Fruit fly (Drosophila melanogaster) whole organism, prepupa: ENCODE results near the gene ec.

Experiments used
- Blimp-1 ChIP-seq: fragments of 200-800 bp; sonication (Bioruptor generic); optimal IDR thresholded peaks from 3 replicates; lab custom pipeline; 2017; ENCODE audit warnings: missing biosample characterization, missing genetic modification characterization, mild to moderate bottlenecking, moderate library complexity, missing genetic modification reagents
- CG10631 ChIP-seq: fragments of 200-800 bp; sonication (Bioruptor generic); optimal IDR thresholded peaks from 2 replicates; lab custom pipeline; 2016; ENCODE audit warnings: missing biosample characterization, missing genetic modification characterization
- CG10669 ChIP-seq: fragments of 200-800 bp; sonication (Bioruptor generic); optimal IDR thresholded peaks from 3 replicates; lab custom pipeline; 2018; ENCODE audit warnings: missing biosample characterization, mild to moderate bottlenecking, missing genetic modification characterization, moderate library complexity
- CG11294 ChIP-seq: fragments of 200-800 bp; sonication (Bioruptor generic); IDR thresholded peaks from 2 replicates; pipeline ENCODE4 v1.3.6; 2022; ENCODE audit warnings: missing biosample characterization, missing genetic modification characterization
- CG11762 ChIP-seq: fragments of 200-800 bp; sonication (Bioruptor generic); optimal IDR thresholded peaks from 3 replicates; lab custom pipeline; 2016; ENCODE audit warnings: missing biosample characterization, missing genetic modification characterization; ENCODE audit not compliant: insufficient read depth
- CG11902 ChIP-seq: fragments of 200-800 bp; sonication (Bioruptor generic); optimal IDR thresholded peaks from 3 replicates; lab custom pipeline; 2016; ENCODE audit warnings: missing biosample characterization, missing genetic modification characterization
- CG15336 ChIP-seq: fragments of 200-800 bp; sonication (Bioruptor generic); IDR thresholded peaks from 2 replicates; pipeline ENCODE4 v1.3.6; 2022; ENCODE audit warnings: missing biosample characterization, missing genetic modification characterization
- CG1621 ChIP-seq: fragments of 200-800 bp; sonication (Bioruptor generic); optimal IDR thresholded peaks from 3 replicates; lab custom pipeline; 2018; ENCODE audit warnings: missing biosample characterization, mild to moderate bottlenecking, missing genetic modification characterization
- CG3032 ChIP-seq: fragments of 200-800 bp; optimal IDR thresholded peaks from 2 replicates; lab custom pipeline; 2019; ENCODE audit warnings: missing biosample characterization, mild to moderate bottlenecking, missing genetic modification characterization, moderate library complexity
- CG31627 ChIP-seq: fragments of 200-800 bp; sonication (Bioruptor generic); optimal IDR thresholded peaks from 3 replicates; lab custom pipeline; 2016; ENCODE audit warnings: missing biosample characterization, missing genetic modification characterization
- CG32006 ChIP-seq: fragments of 200-800 bp; sonication (Bioruptor generic); optimal IDR thresholded peaks from 3 replicates; lab custom pipeline; 2017; ENCODE audit warnings: missing biosample characterization, mild to moderate bottlenecking, missing genetic modification characterization
- CG4318 ChIP-seq: fragments of 200-800 bp; sonication (Bioruptor generic); optimal IDR thresholded peaks from 3 replicates; lab custom pipeline; 2017; ENCODE audit warnings: missing biosample characterization, mild to moderate bottlenecking, missing genetic modification characterization
- CG6163 ChIP-seq: fragments of 200-800 bp; sonication (Bioruptor generic); IDR thresholded peaks from 3 replicates; pipeline ENCODE4 v1.3.6; 2022; ENCODE audit warnings: missing biosample characterization, missing genetic modification characterization
- CG6276 ChIP-seq: fragments of 200-800 bp; sonication (Bioruptor generic); optimal IDR thresholded peaks from 2 replicates; lab custom pipeline; 2017; ENCODE audit warnings: missing biosample characterization, mild to moderate bottlenecking, missing genetic modification characterization
- CG6792 ChIP-seq: fragments of 200-800 bp; sonication (Bioruptor generic); optimal IDR thresholded peaks from 3 replicates; lab custom pipeline; 2016; ENCODE audit warnings: missing biosample characterization, missing genetic modification characterization
- CG6808 ChIP-seq: fragments of 200-800 bp; sonication (Bioruptor generic); optimal IDR thresholded peaks from 3 replicates; lab custom pipeline; 2017; ENCODE audit warnings: missing biosample characterization, missing genetic modification characterization, mild to moderate bottlenecking, moderate library complexity, missing genetic modification reagents
- CG6854 ChIP-seq: fragments of 200-800 bp; sonication (Bioruptor generic); optimal IDR thresholded peaks from 2 replicates; lab custom pipeline; 2017; ENCODE audit warnings: missing biosample characterization, mild to moderate bottlenecking, missing genetic modification characterization
- CG7368 ChIP-seq: fragments of 200-800 bp; sonication (Bioruptor generic); optimal IDR thresholded peaks from 3 replicates; lab custom pipeline; 2016; ENCODE audit warnings: missing biosample characterization, missing genetic modification characterization
- CG8119 ChIP-seq: fragments of 200-800 bp; sonication (Bioruptor generic); IDR thresholded peaks from 3 replicates; pipeline ENCODE4 v1.3.6; 2022; ENCODE audit warnings: missing biosample characterization, missing genetic modification characterization
- CG8319 ChIP-seq: fragments of 200-800 bp; sonication (Bioruptor generic); optimal IDR thresholded peaks from 3 replicates; lab custom pipeline; 2016; ENCODE audit warnings: missing biosample characterization, missing genetic modification characterization
- CG8632 ChIP-seq: fragments of 200-800 bp; sonication (Bioruptor generic); optimal IDR thresholded peaks from 3 replicates; lab custom pipeline; 2016; ENCODE audit warnings: missing biosample characterization, missing genetic modification characterization
- Eip75B ChIP-seq: fragments of 200-800 bp; sonication (Bioruptor generic); optimal IDR thresholded peaks from 3 replicates; lab custom pipeline; 2016; ENCODE audit warnings: missing biosample characterization, missing genetic modification characterization
- Eip78C ChIP-seq: fragments of 200-800 bp; sonication (Bioruptor generic); peaks from one replicate; lab custom pipeline; 2016; ENCODE audit warnings: missing biosample characterization, missing genetic modification characterization
- Eip93F ChIP-seq: fragments of 200-800 bp; sonication (Bioruptor generic); optimal IDR thresholded peaks from 2 replicates; lab custom pipeline; 2016; ENCODE audit warnings: missing biosample characterization, mild to moderate bottlenecking, missing genetic modification characterization
- Ets21C ChIP-seq: fragments of 200-800 bp; sonication (Bioruptor generic); optimal IDR thresholded peaks from 3 replicates; lab custom pipeline; 2016; ENCODE audit warnings: missing biosample characterization, missing genetic modification characterization
- Hr38 ChIP-seq: sonication (Bioruptor generic); optimal IDR thresholded peaks from 2 replicates; lab custom pipeline; 2016; ENCODE audit warnings: missing biosample characterization, missing genetic modification characterization
- Hr4 ChIP-seq: fragments of 200-800 bp; sonication (Bioruptor generic); optimal IDR thresholded peaks from 3 replicates; lab custom pipeline; 2016; ENCODE audit warnings: missing biosample characterization, missing genetic modification characterization
- Lpt ChIP-seq: fragments of 200-800 bp; sonication (Bioruptor generic); optimal IDR thresholded peaks from 3 replicates; lab custom pipeline; 2016; ENCODE audit warnings: missing biosample characterization, missing genetic modification characterization
- Met ChIP-seq: fragments of 200-800 bp; sonication (Bioruptor generic); optimal IDR thresholded peaks from 3 replicates; lab custom pipeline; 2016; ENCODE audit warnings: missing biosample characterization, missing genetic modification characterization
- OdsH ChIP-seq: fragments of 200-800 bp; sonication (Bioruptor generic); optimal IDR thresholded peaks from 3 replicates; lab custom pipeline; 2016; ENCODE audit warnings: missing biosample characterization, missing genetic modification characterization
- Smox ChIP-seq: fragments of 200-800 bp; sonication (Bioruptor generic); optimal IDR thresholded peaks from 3 replicates; lab custom pipeline; 2016; ENCODE audit warnings: missing biosample characterization, missing genetic modification characterization
- Sox102F ChIP-seq: fragments of 200-800 bp; sonication (Bioruptor generic); optimal IDR thresholded peaks from 2 replicates; lab custom pipeline; 2016; ENCODE audit warnings: missing biosample characterization, mild to moderate bottlenecking, missing genetic modification characterization
- Sox14 ChIP-seq: fragments of 200-800 bp; sonication (Bioruptor generic); optimal IDR thresholded peaks from 3 replicates; lab custom pipeline; 2016; ENCODE audit warnings: missing biosample characterization, missing genetic modification characterization
- achi ChIP-seq: fragments of 200-800 bp; sonication (Bioruptor generic); optimal IDR thresholded peaks from 3 replicates; lab custom pipeline; 2016; ENCODE audit warnings: missing biosample characterization, missing genetic modification characterization
- acj6 ChIP-seq: fragments of 200-800 bp; sonication (Bioruptor generic); optimal IDR thresholded peaks from 3 replicates; lab custom pipeline; 2016; ENCODE audit warnings: missing biosample characterization, missing genetic modification characterization
- cyc ChIP-seq: fragments of 200-800 bp; sonication (Bioruptor generic); optimal IDR thresholded peaks from 3 replicates; lab custom pipeline; 2016; ENCODE audit warnings: missing biosample characterization, missing genetic modification characterization
- dsx ChIP-seq: fragments of 200-800 bp; optimal IDR thresholded peaks from 3 replicates; lab custom pipeline; 2019; ENCODE audit warnings: missing biosample characterization, mild to moderate bottlenecking, missing genetic modification characterization, moderate library complexity; ENCODE audit not compliant: poor library complexity, severe bottlenecking
- eg ChIP-seq: fragments of 200-800 bp; sonication (Bioruptor generic); IDR thresholded peaks from 3 replicates; pipeline ENCODE4 v1.3.6; 2022; ENCODE audit warnings: missing biosample characterization, missing genetic modification characterization
- fd59A ChIP-seq: fragments of 200-800 bp; sonication (Bioruptor generic); optimal IDR thresholded peaks from 2 replicates; lab custom pipeline; 2017; ENCODE audit warnings: missing biosample characterization, mild to moderate bottlenecking, missing genetic modification characterization, missing genetic modification reagents
- fd85E ChIP-seq: fragments of 200-800 bp; sonication (Bioruptor generic); optimal IDR thresholded peaks from 3 replicates; lab custom pipeline; 2016; ENCODE audit warnings: missing biosample characterization, missing genetic modification characterization
- fkh ChIP-seq: fragments of 200-800 bp; sonication (Bioruptor generic); optimal IDR thresholded peaks from 3 replicates; lab custom pipeline; 2017; ENCODE audit warnings: missing biosample characterization, mild to moderate bottlenecking, missing genetic modification characterization, moderate library complexity
- net ChIP-seq: fragments of 200-800 bp; sonication (Bioruptor generic); optimal IDR thresholded peaks from 3 replicates; lab custom pipeline; 2016; ENCODE audit warnings: missing biosample characterization, missing genetic modification characterization
- pdm3 ChIP-seq: fragments of 200-800 bp; sonication (Bioruptor generic); optimal IDR thresholded peaks from 3 replicates; lab custom pipeline; 2016; ENCODE audit warnings: missing biosample characterization, missing genetic modification characterization
- salr ChIP-seq, 2 experiments: fragments of 200-800 bp; sonication (Bioruptor generic); optimal IDR thresholded peaks; 3 replicates each; lab custom pipeline; 2016 to 2018; ENCODE audit warnings: missing biosample characterization in 2 of 2, missing genetic modification characterization in 2 of 2, mild to moderate bottlenecking in 1 of 2
- svp ChIP-seq: fragments of 200-800 bp; sonication (Bioruptor generic); peaks from one replicate; lab custom pipeline; 2016; ENCODE audit warnings: missing biosample characterization, missing genetic modification characterization
- topi ChIP-seq: fragments of 200-800 bp; sonication (Bioruptor generic); optimal IDR thresholded peaks from 3 replicates; lab custom pipeline; 2016; ENCODE audit warnings: missing biosample characterization, missing genetic modification characterization
- vri ChIP-seq: fragments of 200-800 bp; sonication (Bioruptor generic); optimal IDR thresholded peaks from 3 replicates; lab custom pipeline; 2016; ENCODE audit warnings: missing biosample characterization, mild to moderate bottlenecking, missing genetic modification characterization

The ec gene

dm6 chrX:3777236-3777635 lies 34.3 kb upstream of the ec start (continued):
- TF ChIP-seq cyc (GFP tag; lab: Kevin White, UChicago): no peak
- peak; percentile 25 for TF ChIP-seq pdm3
- TF ChIP-seq CG8632 (GFP tag; lab: Kevin White, UChicago): peak; percentile 31
- TF ChIP-seq eg (GFP tag; lab: Robert Waterston, UW): peak; percentile 86
- peak; percentile 92 for TF ChIP-seq CG6163 (GFP tag; lab: Robert Waterston, UW)
- peak; percentile 24; the same call in 1 of the 2 replicates for TF ChIP-seq CG11294 (GFP tag; lab: Robert Waterston, UW)
- peak; percentile 10 for TF ChIP-seq CG10631 (GFP tag; lab: Kevin White, UChicago)
- TF ChIP-seq CG15336 (GFP tag; lab: Robert Waterston, UW): peak; percentile 69
- TF ChIP-seq CG11902: no peak
- peak; percentile 75 for TF ChIP-seq Sox14 (GFP tag; lab: Kevin White, UChicago)
- peak; percentile 25 to 53 for TF ChIP-seq salr (GFP tag; optimal IDR thresholded peaks at IDR 0.05; lab: Kevin White, UChicago)
- TF ChIP-seq CG7368 (GFP tag; lab: Kevin White, UChicago): peak; percentile 17
- TF ChIP-seq Ets21C (GFP tag; lab: Kevin White, UChicago): no peak
- no peak for TF ChIP-seq CG31627 (GFP tag; lab: Kevin White, UChicago)
- TF ChIP-seq CG6854 (GFP tag; lab: Kevin White, UChicago): peak; percentile 72
- TF ChIP-seq OdsH: peak; percentile 22
- TF ChIP-seq vri: peak; percentile 82
- TF ChIP-seq CG6792 (GFP tag; lab: Kevin White, UChicago): peak; percentile 26
- peak; percentile 99 for TF ChIP-seq fkh (GFP tag; lab: Kevin White, UChicago)
- peak; percentile 56 for TF ChIP-seq net (GFP tag; lab: Kevin White, UChicago)
- no peak for TF ChIP-seq Smox (GFP tag; lab: Kevin White, UChicago)
- peak; percentile 39 for TF ChIP-seq Sox102F (GFP tag; lab: Kevin White, UChicago)
- peak; percentile 64 for TF ChIP-seq Eip75B (GFP tag; lab: Kevin White, UChicago)
- no peak for TF ChIP-seq CG11762 (GFP tag; lab: Kevin White, UChicago)
- no peak for TF ChIP-seq CG8319 (GFP tag; lab: Kevin White, UChicago)
- TF ChIP-seq Met: peak; percentile 61
- peak; percentile 52 for TF ChIP-seq CG10669 (GFP tag; lab: Kevin White, UChicago)

dm6 chrX:3778135-3778951 lies 33.2 kb upstream of the ec start:
- TF ChIP-seq Blimp-1 (GFP tag; lab: Kevin White, UChicago): peak; percentile 96
- TF ChIP-seq topi (GFP tag; lab: Kevin White, UChicago): no peak
- TF ChIP-seq salr (GFP tag; optimal IDR thresholded peaks at IDR 0.05; lab: Kevin White, UChicago): peak in 1 of 2 experiments; percentile 71
- TF ChIP-seq CG6808 (GFP tag; lab: Kevin White, UChicago): peak; percentile 92
- TF ChIP-seq CG8319 (GFP tag; lab: Kevin White, UChicago): no peak
- TF ChIP-seq CG8632 (GFP tag; lab: Kevin White, UChicago): peak; percentile 4
- TF ChIP-seq CG4318 (GFP tag; lab: Kevin White, UChicago): no peak
- TF ChIP-seq Eip78C (GFP tag; lab: Kevin White, UChicago): peak; percentile 59
- no peak for TF ChIP-seq Hr38 (GFP tag; lab: Kevin White, UChicago)
- TF ChIP-seq Sox14 (GFP tag; lab: Kevin White, UChicago): no peak
- peak; percentile 72 for TF ChIP-seq CG3032
- TF ChIP-seq dsx (GFP tag; lab: Kevin White, UChicago): peak; percentile 77
- no peak for TF ChIP-seq achi (GFP tag; lab: Kevin White, UChicago)
- TF ChIP-seq CG1621: peak; percentile 88
- TF ChIP-seq fd85E: peak; percentile 31
- no peak for TF ChIP-seq Ets21C (GFP tag; lab: Kevin White, UChicago)
- TF ChIP-seq CG8119 (GFP tag; lab: Robert Waterston, UW): peak; percentile 69
- TF ChIP-seq Lpt (GFP tag; lab: Kevin White, UChicago): peak; percentile 78
- TF ChIP-seq acj6 (GFP tag; lab: Kevin White, UChicago): no peak
- TF ChIP-seq CG6163 (GFP tag; lab: Robert Waterston, UW): peak; percentile 85
- peak; percentile 10 for TF ChIP-seq CG6792 (GFP tag; lab: Kevin White, UChicago)
- TF ChIP-seq svp: peak; percentile 95
- TF ChIP-seq vri: peak; percentile 83
- peak; percentile 39 for TF ChIP-seq fd59A (GFP tag; lab: Kevin White, UChicago)
- no peak for TF ChIP-seq Hr4 (GFP tag; lab: Kevin White, UChicago)
- peak; percentile 93 for TF ChIP-seq Eip93F (GFP tag; lab: Kevin White, UChicago)
- no peak for TF ChIP-seq CG32006
- peak; percentile 63 for TF ChIP-seq CG6276
- TF ChIP-seq CG11294 (GFP tag; lab: Robert Waterston, UW): no peak; the same call in 1 of the 2 replicates
- peak; percentile 71 for TF ChIP-seq CG15336 (GFP tag; lab: Robert Waterston, UW)
